Worm (Caenorhabditis elegans) whole organism, L4 larva: ENCODE results near the gene trx-5.

Source experiments
- F26F4.8 ChIP-seq: fragments of 200-800 bp; sonication (Bioruptor generic); conservative IDR thresholded peaks from 2 replicates; pipeline ENCODE4 v1.3.6; 2022; ENCODE audit warnings: missing genetic modification characterization, missing compliant biosample characterization
- aly-2 ChIP-seq: sonication (generic microtip); optimal IDR thresholded peaks from 2 replicates; lab custom pipeline; 2018; ENCODE audit warnings: missing biosample characterization, missing genetic modification characterization
- ces-1 ChIP-seq: fragments of 150-350 bp; sonication (generic microtip); optimal IDR thresholded peaks from 4 replicates; lab custom pipeline; 2014; ENCODE audit warnings: missing biosample characterization, missing genetic modification reagents, missing genetic modification characterization
- cey-2 ChIP-seq: sonication (generic microtip); optimal IDR thresholded peaks from 3 replicates; lab custom pipeline; 2017; ENCODE audit warnings: missing genetic modification characterization, mild to moderate bottlenecking, missing compliant biosample characterization, antibody characterized with exemption, borderline replicate concordance; ENCODE audit not compliant: insufficient read depth
- jun-1 ChIP-seq: fragments of 150-350 bp; optimal IDR thresholded peaks from 2 replicates; lab custom pipeline; 2014; ENCODE audit warnings: missing biosample characterization, missing genetic modification reagents, missing genetic modification characterization
- lsy-2 ChIP-seq, 2 experiments: fragments of 150-350 bp in 1 of 2; sonication (generic microtip) in 1 of 2; optimal IDR thresholded peaks; 2 replicates each; lab custom pipeline; 2014 to 2017; ENCODE audit warnings: missing biosample characterization in 2 of 2, missing genetic modification characterization in 2 of 2
- mdl-1 ChIP-seq, 2 experiments: fragments of 150-350 bp in 1 of 2; sonication (generic microtip) in 1 of 2; optimal IDR thresholded peaks; 2 replicates each; lab custom pipeline; 2014 to 2017; ENCODE audit warnings: missing biosample characterization in 2 of 2, missing genetic modification characterization in 2 of 2
- mep-1 ChIP-seq: fragments of 150-350 bp; sonication (generic microtip); optimal IDR thresholded peaks from 3 replicates; lab custom pipeline; 2014; ENCODE audit warnings: missing biosample characterization, missing genetic modification characterization
- nhr-11 ChIP-seq: fragments of 150-350 bp; optimal IDR thresholded peaks from 2 replicates; lab custom pipeline; 2014; ENCODE audit warnings: missing biosample characterization, missing genetic modification characterization
- nhr-77 ChIP-seq: fragments of 150-350 bp; optimal IDR thresholded peaks from 2 replicates; lab custom pipeline; 2014; ENCODE audit warnings: missing biosample characterization, missing genetic modification characterization
- snpc-4 ChIP-seq: fragments of 150-350 bp; optimal IDR thresholded peaks from 2 replicates; lab custom pipeline; 2014; ENCODE audit warnings: missing biosample characterization, missing genetic modification characterization
- unc-130 ChIP-seq: sonication (generic microtip); optimal IDR thresholded peaks from 2 replicates; lab custom pipeline; 2016; ENCODE audit warnings: missing genetic modification reagents, missing genetic modification characterization, missing compliant biosample characterization

ce11 chrV:1558113-1558512, 23.9 kb upstream of the trx-5 start:
- TF ChIP-seq mep-1 (tag; lab: Kevin White, UChicago) (no peak), snpc-4 (tag; lab: Kevin White, UChicago) (no peak), unc-130 (GFP tag; lab: Kevin White, UChicago) (no peak), mdl-1 (tag; optimal IDR thresholded peaks at IDR 0.05; lab: Kevin White, UChicago) (no peak), aly-2 (no peak), nhr-77 (tag; lab: Kevin White, UChicago) (no peak), jun-1 (tag; lab: Kevin White, UChicago) (no peak), cey-2 (tag; lab: Kevin White, UChicago) (no peak), F26F4.8 (GFP tag; lab: Robert Waterston, UW) (no peak), ces-1 (GFP tag; lab: Kevin White, UChicago) (no peak), nhr-11 (tag; lab: Kevin White, UChicago) (no peak), lsy-2 (tag; optimal IDR thresholded peaks at IDR 0.05; lab: Kevin White, UChicago) (no peak)
